Worm (Caenorhabditis elegans) whole organism, L1 larva: ENCODE data around the gene F53F4.2.

Source experiments
- C04F5.9 ChIP-seq: sonication (generic microtip); optimal IDR thresholded peaks from 2 replicates; lab custom pipeline; 2016; ENCODE audit warnings: missing genetic modification characterization, missing compliant biosample characterization
- C34B4.2 ChIP-seq: sonication (generic microtip); optimal IDR thresholded peaks from 2 replicates; lab custom pipeline; 2017; ENCODE audit warnings: mild to moderate bottlenecking, missing genetic modification characterization, missing compliant biosample characterization
- Y116A8C.19 ChIP-seq: sonication (generic microtip); optimal IDR thresholded peaks from 2 replicates; lab custom pipeline; 2016; ENCODE audit warnings: missing compliant biosample characterization, missing genetic modification characterization, borderline replicate concordance
- aha-1 ChIP-seq: fragments of 150-350 bp; optimal IDR thresholded peaks from 2 replicates; lab custom pipeline; 2014; ENCODE audit warnings: missing biosample characterization, missing genetic modification characterization
- ama-1 ChIP-seq: fragments of 150-350 bp; optimal IDR thresholded peaks from 2 replicates; lab custom pipeline; 2014
- ceh-63 ChIP-seq: fragments of 200-800 bp; sonication (Bioruptor generic); optimal IDR thresholded peaks from 2 replicates; lab custom pipeline; 2018; ENCODE audit warnings: mild to moderate bottlenecking, missing genetic modification characterization, missing compliant biosample characterization
- ceh-82 ChIP-seq, 3 experiments: fragments of 150-350 bp in 1 of 3; sonication (generic microtip) in 2 of 3; optimal IDR thresholded peaks; 2 replicates each; lab custom pipeline; 2014 to 2017; ENCODE audit warnings: missing biosample characterization in 3 of 3, missing genetic modification characterization in 3 of 3
- ceh-88 ChIP-seq: fragments of 200-800 bp; sonication (Bioruptor generic); IDR thresholded peaks from 2 replicates; pipeline ENCODE4 v1.3.6; 2022; ENCODE audit warnings: missing genetic modification characterization, missing compliant biosample characterization
- ces-1 ChIP-seq: fragments of 150-350 bp; optimal IDR thresholded peaks from 2 replicates; lab custom pipeline; 2014; ENCODE audit warnings: missing biosample characterization, missing genetic modification reagents, missing genetic modification characterization
- dpl-1 ChIP-seq, 3 experiments: fragments of 150-350 bp in 2 of 3; sonication (generic microtip) in 1 of 3; optimal IDR thresholded peaks; 2 replicates each; lab custom pipeline; 2014 to 2017; ENCODE audit warnings: missing biosample characterization in 3 of 3, missing genetic modification characterization in 3 of 3, missing genetic modification reagents in 3 of 3
- dsc-1 ChIP-seq: sonication (generic microtip); optimal IDR thresholded peaks from 2 replicates; lab custom pipeline; 2016; ENCODE audit warnings: mild to moderate bottlenecking, missing genetic modification characterization, missing compliant biosample characterization
- efl-1 ChIP-seq, 4 experiments: fragments of 150-350 bp; optimal IDR thresholded peaks in 3 of 4; peaks in 1 of 4; 1 replicate in 1 of 4; 2 replicates in 3 of 4; lab custom pipeline; 2014; ENCODE audit warnings: missing biosample characterization in 2 of 4, missing genetic modification characterization in 2 of 4, missing genetic modification reagents in 2 of 4
- egl-27 ChIP-seq, 2 experiments: fragments of 150-350 bp in 1 of 2; sonication (generic microtip); optimal IDR thresholded peaks; 3 replicates each; lab custom pipeline; 2017 to 2018; ENCODE audit warnings: missing biosample characterization in 2 of 2, missing genetic modification characterization in 2 of 2, missing genetic modification reagents in 2 of 2
- elt-2 ChIP-seq: sonication (generic microtip); optimal IDR thresholded peaks from 2 replicates; lab custom pipeline; 2016; ENCODE audit warnings: missing genetic modification characterization, mild to moderate bottlenecking, inconsistent platforms, missing compliant biosample characterization, missing genetic modification reagents
- ets-5 ChIP-seq: fragments of 200-800 bp; sonication (Bioruptor generic); IDR thresholded peaks from 2 replicates; pipeline ENCODE4 v1.3.6; 2022; ENCODE audit warnings: missing genetic modification characterization, missing compliant biosample characterization
- fkh-10 ChIP-seq: sonication (generic microtip); optimal IDR thresholded peaks from 2 replicates; lab custom pipeline; 2017; ENCODE audit warnings: missing biosample characterization, missing genetic modification reagents, missing genetic modification characterization
- fkh-4 ChIP-seq: sonication (generic microtip); optimal IDR thresholded peaks from 2 replicates; lab custom pipeline; 2016; ENCODE audit warnings: missing compliant biosample characterization, missing genetic modification characterization, borderline replicate concordance
- grh-1 ChIP-seq: fragments of 200-800 bp; sonication (Bioruptor generic); IDR thresholded peaks from 2 replicates; pipeline ENCODE4 v1.3.6; 2022; ENCODE audit warnings: missing genetic modification reagents, missing genetic modification characterization, missing compliant biosample characterization
- hlh-17 ChIP-seq: fragments of 200-800 bp; sonication (Bioruptor generic); optimal IDR thresholded peaks from 2 replicates; lab custom pipeline; 2018; ENCODE audit warnings: missing genetic modification characterization, mild to moderate bottlenecking, missing compliant biosample characterization, moderate library complexity, borderline replicate concordance
- hlh-4 ChIP-seq: sonication (generic microtip); optimal IDR thresholded peaks from 2 replicates; lab custom pipeline; 2016; ENCODE audit warnings: mild to moderate bottlenecking, missing genetic modification characterization, missing compliant biosample characterization
- isw-1 ChIP-seq: fragments of 200-800 bp; sonication (Bioruptor generic); IDR thresholded peaks from 2 replicates; pipeline ENCODE4 v1.3.6; 2022; ENCODE audit warnings: missing genetic modification characterization, missing compliant biosample characterization
- jun-1 ChIP-seq: fragments of 150-350 bp; optimal IDR thresholded peaks from 2 replicates; lab custom pipeline; 2014; ENCODE audit warnings: missing biosample characterization, missing genetic modification reagents, missing genetic modification characterization
- lin-15B ChIP-seq: fragments of 150-350 bp; sonication (generic microtip); optimal IDR thresholded peaks from 3 replicates; lab custom pipeline; 2014; ENCODE audit warnings: missing biosample characterization, missing genetic modification characterization
- lin-35 ChIP-seq, 2 experiments: fragments of 150-350 bp; optimal IDR thresholded peaks; 2 replicates each; lab custom pipeline; 2014; ENCODE audit warnings: missing biosample characterization in 2 of 2, missing genetic modification characterization in 2 of 2, missing genetic modification reagents in 2 of 2
- lsy-2 ChIP-seq, 2 experiments: fragments of 150-350 bp; optimal IDR thresholded peaks; 2 replicates each; lab custom pipeline; 2014; ENCODE audit warnings: missing biosample characterization in 2 of 2, missing genetic modification characterization in 2 of 2
- mab-9 ChIP-seq: fragments of 200-800 bp; sonication (Bioruptor generic); IDR thresholded peaks from 2 replicates; pipeline ENCODE4 v1.3.6; 2022; ENCODE audit warnings: missing genetic modification reagents, missing genetic modification characterization, missing compliant biosample characterization
- mdl-1 ChIP-seq, 2 experiments: fragments of 150-350 bp; optimal IDR thresholded peaks; 2 replicates each; lab custom pipeline; 2014 to 2017; ENCODE audit warnings: missing biosample characterization in 2 of 2, missing genetic modification characterization in 2 of 2, inconsistent platforms in 1 of 2
- mef-2 ChIP-seq: fragments of 150-350 bp; optimal IDR thresholded peaks from 2 replicates; lab custom pipeline; 2014; ENCODE audit warnings: missing biosample characterization, missing genetic modification characterization
- mep-1 ChIP-seq: fragments of 150-350 bp; optimal IDR thresholded peaks from 2 replicates; lab custom pipeline; 2014; ENCODE audit warnings: missing biosample characterization, missing genetic modification characterization
- nhr-12 ChIP-seq: sonication (generic microtip); optimal IDR thresholded peaks from 2 replicates; lab custom pipeline; 2017; ENCODE audit warnings: missing biosample characterization, missing genetic modification characterization
- nhr-19 ChIP-seq: fragments of 200-800 bp; sonication (Bioruptor generic); conservative IDR thresholded peaks from 2 replicates; pipeline ENCODE4 v1.3.6; 2022; ENCODE audit warnings: missing genetic modification characterization, missing compliant biosample characterization
- nhr-237 ChIP-seq: fragments of 150-350 bp; optimal IDR thresholded peaks from 2 replicates; lab custom pipeline; 2014; ENCODE audit warnings: missing biosample characterization, missing genetic modification characterization
- nhr-28 ChIP-seq: fragments of 150-350 bp; optimal IDR thresholded peaks from 2 replicates; lab custom pipeline; 2014; ENCODE audit warnings: missing biosample characterization, missing genetic modification characterization
- nhr-71 ChIP-seq: sonication (generic microtip); optimal IDR thresholded peaks from 2 replicates; lab custom pipeline; 2016; ENCODE audit warnings: mild to moderate bottlenecking, missing genetic modification characterization, moderate library complexity, missing compliant biosample characterization
- nhr-84 ChIP-seq: sonication (generic microtip); optimal IDR thresholded peaks from 2 replicates; lab custom pipeline; 2017; ENCODE audit warnings: missing biosample characterization, missing genetic modification characterization
- nhr-85 ChIP-seq: sonication (generic microtip); peaks from one replicate; lab custom pipeline; 2016; ENCODE audit warnings: missing genetic modification characterization, inconsistent platforms, missing compliant biosample characterization
- pax-3 ChIP-seq: fragments of 200-800 bp; sonication (Bioruptor generic); optimal IDR thresholded peaks from 2 replicates; lab custom pipeline; 2018; ENCODE audit warnings: mild to moderate bottlenecking, missing genetic modification characterization, moderate library complexity, missing compliant biosample characterization
- pqm-1 ChIP-seq: sonication (generic microtip); optimal IDR thresholded peaks from 3 replicates; lab custom pipeline; 2017; ENCODE audit warnings: missing biosample characterization, missing genetic modification characterization
- rnt-1 ChIP-seq: sonication (generic microtip); optimal IDR thresholded peaks from 2 replicates; lab custom pipeline; 2016; ENCODE audit warnings: mild to moderate bottlenecking, missing genetic modification characterization, moderate library complexity, missing compliant biosample characterization
- skn-1 ChIP-seq: fragments of 150-350 bp; optimal IDR thresholded peaks from 2 replicates; lab custom pipeline; 2014; ENCODE audit warnings: missing biosample characterization, missing genetic modification characterization
- snpc-4 ChIP-seq: fragments of 150-350 bp; optimal IDR thresholded peaks from 2 replicates; lab custom pipeline; 2014; ENCODE audit warnings: missing biosample characterization, missing genetic modification characterization
- snu-23 ChIP-seq: sonication (generic microtip); optimal IDR thresholded peaks from 2 replicates; lab custom pipeline; 2016; ENCODE audit warnings: missing genetic modification characterization, missing compliant biosample characterization
- sox-4 ChIP-seq: sonication (generic microtip); optimal IDR thresholded peaks from 2 replicates; lab custom pipeline; 2016; ENCODE audit warnings: missing genetic modification characterization, missing compliant biosample characterization
- swsn-7 ChIP-seq: sonication (generic microtip); optimal IDR thresholded peaks from 2 replicates; lab custom pipeline; 2016; ENCODE audit warnings: missing genetic modification characterization, missing compliant biosample characterization
- unc-30 ChIP-seq: sonication (generic microtip); optimal IDR thresholded peaks from 2 replicates; lab custom pipeline; 2017; ENCODE audit warnings: missing biosample characterization, missing genetic modification characterization
- unc-86 ChIP-seq: sonication (generic microtip); optimal IDR thresholded peaks from 2 replicates; lab custom pipeline; 2016; ENCODE audit warnings: missing genetic modification characterization, missing compliant biosample characterization
- vab-15 ChIP-seq: sonication (generic microtip); optimal IDR thresholded peaks from 2 replicates; lab custom pipeline; 2017; ENCODE audit warnings: missing genotype, mild to moderate bottlenecking, missing genetic modification characterization, missing compliant biosample characterization
- zag-1 ChIP-seq: fragments of 150-350 bp; optimal IDR thresholded peaks from 2 replicates; lab custom pipeline; 2014; ENCODE audit warnings: missing biosample characterization, missing genetic modification characterization
- ztf-4 ChIP-seq: fragments of 150-350 bp; optimal IDR thresholded peaks from 2 replicates; lab custom pipeline; 2014; ENCODE audit warnings: missing biosample characterization, missing genetic modification characterization

The F53F4.2 gene

ce11 chrV:13568533-13568932 lies 20.9 kb downstream of the F53F4.2 start, which contains the start of the genes nuaf-1 and bir-2 (continued):
- TF ChIP-seq mep-1 (tag; lab: Kevin White, UChicago): peak; percentile 85
- TF ChIP-seq ceh-82 (tag; optimal IDR thresholded peaks at IDR 0.05; lab: Kevin White, UChicago): peak in 2 of 3 experiments; percentile 47 to 55
- TF ChIP-seq ets-5 (GFP tag; lab: Robert Waterston, UW): no peak
- no peak for TF ChIP-seq zag-1 (tag; lab: Kevin White, UChicago)
- TF ChIP-seq unc-86 (tag; lab: Kevin White, UChicago): peak; percentile 54
- peak; percentile 75 to 91 (median 85) for TF ChIP-seq dpl-1 (GFP tag; optimal IDR thresholded peaks at IDR 0.05; lab: Kevin White, UChicago)
- peak; percentile 73 for TF ChIP-seq snu-23 (GFP tag; lab: Kevin White, UChicago)
- TF ChIP-seq fkh-10: no peak
- TF ChIP-seq rnt-1 (tag; lab: Kevin White, UChicago): peak; percentile 88
- TF ChIP-seq pqm-1: no peak
- no peak for TF ChIP-seq aha-1 (tag; lab: Kevin White, UChicago)
- TF ChIP-seq ces-1: no peak
- TF ChIP-seq C04F5.9: no peak
- no peak; the same call in 1 of the 2 replicates for TF ChIP-seq isw-1 (GFP tag; lab: Robert Waterston, UW)
- TF ChIP-seq ztf-4: no peak
- TF ChIP-seq swsn-7 (tag; lab: Kevin White, UChicago): peak; percentile 63
- TF ChIP-seq unc-30: no peak
- peak; percentile 57 for TF ChIP-seq pax-3
- no peak for TF ChIP-seq fkh-4 (tag; lab: Kevin White, UChicago)
- TF ChIP-seq nhr-28 (tag; lab: Kevin White, UChicago): no peak
- TF ChIP-seq mdl-1 (tag; optimal IDR thresholded peaks at IDR 0.05; lab: Kevin White, UChicago): no peak
- TF ChIP-seq jun-1: peak; percentile 28
- TF ChIP-seq lsy-2 (tag; optimal IDR thresholded peaks at IDR 0.05; lab: Kevin White, UChicago): peak; percentile 70 to 74
- no peak for TF ChIP-seq mab-9 (GFP tag; lab: Robert Waterston, UW)
- no peak for TF ChIP-seq vab-15
- peak; percentile 55 for TF ChIP-seq skn-1 (tag; lab: Kevin White, UChicago)
- no peak for TF ChIP-seq Y116A8C.19 (tag; lab: Kevin White, UChicago)
- TF ChIP-seq ceh-63 (GFP tag; lab: Kevin White, UChicago): no peak
- TF ChIP-seq nhr-237 (tag; lab: Kevin White, UChicago): no peak
- TF ChIP-seq nhr-12 (tag; lab: Kevin White, UChicago): no peak
- peak; percentile 28 for TF ChIP-seq snpc-4 (tag; lab: Kevin White, UChicago)
- no peak for TF ChIP-seq egl-27 (tag; optimal IDR thresholded peaks at IDR 0.05; lab: Kevin White, UChicago)
- TF ChIP-seq hlh-4 (tag; lab: Kevin White, UChicago): no peak
- no peak for TF ChIP-seq hlh-17
- TF ChIP-seq sox-4 (tag; lab: Kevin White, UChicago): no peak
- no peak for TF ChIP-seq C34B4.2 (tag; lab: Kevin White, UChicago)
- TF ChIP-seq mef-2: no peak
- TF ChIP-seq lin-15B (tag; lab: Kevin White, UChicago): peak; percentile 75
- no peak for TF ChIP-seq grh-1

ce11 chrV:13566967-13567366 lies 22.4 kb downstream of the F53F4.2 start:
- TF ChIP-seq ama-1 (lab: Kevin White, UChicago) (peak; percentile 67), nhr-19 (GFP tag; lab: Robert Waterston, UW) (0 out of 2 replicates have a peak, but pooled peaks have one; percentile 2), nhr-84 (tag; lab: Kevin White, UChicago) (no peak), nhr-85 (tag; lab: Kevin White, UChicago) (peak; percentile 24), lin-35 (GFP tag; optimal IDR thresholded peaks at IDR 0.05; lab: Kevin White, UChicago) (peak in 1 of 2 experiments; percentile 5), elt-2 (tag; lab: Kevin White, UChicago) (peak; percentile 16), dsc-1 (tag; lab: Kevin White, UChicago) (no peak), snu-23 (GFP tag; lab: Kevin White, UChicago) (peak; percentile 0), ceh-88 (GFP tag; lab: Robert Waterston, UW) (no peak), efl-1 (optimal IDR thresholded peaks at IDR 0.05; lab: Kevin White, UChicago) (no peak), efl-1 (GFP tag; optimal IDR thresholded peaks at IDR 0.05 in 1 of 2; lab: Kevin White, UChicago) (peak in 1 of 2 experiments; percentile 87), nhr-71 (tag; lab: Kevin White, UChicago) (peak; percentile 41), dpl-1 (GFP tag; optimal IDR thresholded peaks at IDR 0.05; lab: Kevin White, UChicago) (peak in 1 of 3 experiments; percentile 10), pax-3 (peak; percentile 4)
- TF ChIP-seq, all 84 proteins: peak for 10
